Worm (Caenorhabditis elegans): ENCODE results near the gene mxl-2.

DNA sequence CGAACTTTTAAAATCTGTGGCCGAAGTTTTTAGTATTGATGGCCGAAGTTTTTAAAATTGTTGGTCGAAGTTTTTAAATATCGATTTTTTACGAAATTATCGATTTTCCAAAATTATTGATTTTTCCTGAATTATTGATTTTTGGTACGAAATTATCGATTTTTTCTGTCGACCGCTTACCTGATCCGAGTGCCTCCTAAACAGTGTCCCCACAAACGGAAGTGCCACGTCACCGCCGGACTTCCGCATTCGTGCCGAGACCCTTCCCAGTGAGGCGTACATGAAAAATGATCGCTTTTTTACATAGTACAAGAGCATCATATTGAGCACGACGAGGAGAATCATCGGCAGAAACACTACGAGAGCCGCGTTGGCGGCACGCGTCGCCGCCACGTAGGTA lies 16.0 kb upstream of the mxl-2 start:
- TF ChIP-seq F49E8.2 (tag; optimal IDR thresholded peaks at IDR 0.05; ENCODE audit: insufficient read depth): no peak
- TF ChIP-seq sea-2 (GFP tag; IDR thresholded peaks at IDR 0.05): no peak
- no peak for TF ChIP-seq zfh-2 (GFP tag; conservative IDR thresholded peaks at IDR 0.05)
- TF ChIP-seq unc-130 (GFP tag; optimal IDR thresholded peaks at IDR 0.05): no peak
- TF ChIP-seq nhr-179 (tag; optimal IDR thresholded peaks at IDR 0.05): no peak
- TF ChIP-seq bed-1 (GFP tag; IDR thresholded peaks at IDR 0.05): no peak
- TF ChIP-seq madf-10 (tag; optimal IDR thresholded peaks at IDR 0.05): no peak
- TF ChIP-seq tbx-9 (tag; optimal IDR thresholded peaks at IDR 0.05; ENCODE audit: borderline replicate concordance): no peak
- TF ChIP-seq ztf-22 (GFP tag; optimal IDR thresholded peaks at IDR 0.05): no peak
